Worm (Caenorhabditis elegans): ENCODE data around the gene B0457.4.

B0457.4 gene

ce11 chrII:8911929-8912328, at the start of gene B0457.4:
Gene B0457.4 (minus strand): TSS chrII:8912029.
- TF ChIP-seq Y22D7AL.16 (tag; optimal IDR thresholded peaks at IDR 0.05) (no peak), gmeb-2 (tag; optimal IDR thresholded peaks at IDR 0.05) (no peak), fkh-10 (GFP tag; optimal IDR thresholded peaks at IDR 0.05) (no peak), ceh-6 (GFP tag; optimal IDR thresholded peaks at IDR 0.05) (no peak), odd-2 (tag; optimal IDR thresholded peaks at IDR 0.05) (no peak), tbx-2 (tag; optimal IDR thresholded peaks at IDR 0.05) (no peak), lin-11 (tag; optimal IDR thresholded peaks at IDR 0.05) (no peak), pros-1 (tag; optimal IDR thresholded peaks at IDR 0.05) (no peak), syd-9 (tag; optimal IDR thresholded peaks at IDR 0.05) (no peak), T23F11.4 (GFP tag; optimal IDR thresholded peaks at IDR 0.05) (no peak), hlh-15 (tag; optimal IDR thresholded peaks at IDR 0.05) (no peak), C38D4.7 (GFP tag; optimal IDR thresholded peaks at IDR 0.05) (no peak), nhr-11 (tag; optimal IDR thresholded peaks at IDR 0.05) (no peak)

DNA sequence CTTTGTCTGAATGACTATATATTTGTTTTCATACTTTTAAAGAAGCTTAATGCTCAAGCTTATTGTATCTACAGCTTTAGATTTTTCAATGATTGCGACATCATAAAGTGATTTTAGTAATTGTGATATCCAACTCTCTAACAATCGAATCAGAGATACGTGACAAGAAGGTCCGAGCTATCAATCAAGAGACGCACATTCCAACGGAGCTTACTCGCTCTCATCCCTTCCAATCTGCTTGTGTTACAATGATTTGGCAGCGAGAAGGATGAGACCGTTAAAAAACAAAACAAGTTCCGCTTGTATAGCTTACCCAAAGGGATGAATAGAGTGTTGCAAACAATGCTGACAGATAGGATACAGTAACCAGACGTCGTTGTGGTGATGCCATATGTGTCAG, 49.6 kb upstream of the B0457.4 start:
- TF ChIP-seq unc-55 (GFP tag; optimal IDR thresholded peaks at IDR 0.05) (peak; percentile 70), eyg-1 (tag; optimal IDR thresholded peaks at IDR 0.05) (no peak), unc-3 (GFP tag; conservative IDR thresholded peaks at IDR 0.05) (no peak), unc-3 (tag; optimal IDR thresholded peaks at IDR 0.05) (no peak), ceh-24 (tag; optimal IDR thresholded peaks at IDR 0.05) (no peak)

- TF ChIP-seq F13H6.1 (tag; optimal IDR thresholded peaks at IDR 0.05), result no peak
- no peak for TF ChIP-seq hlh-8 (tag; optimal IDR thresholded peaks at IDR 0.05)
- TF ChIP-seq ceh-24 (tag; optimal IDR thresholded peaks at IDR 0.05), result no peak
- no peak for TF ChIP-seq mec-3 (tag; optimal IDR thresholded peaks at IDR 0.05; ENCODE audit: borderline replicate concordance)
- TF ChIP-seq ceh-34 (tag; optimal IDR thresholded peaks at IDR 0.05), result no peak
- no peak for TF ChIP-seq K02D7.2 (tag; optimal IDR thresholded peaks at IDR 0.05)
- TF ChIP-seq dmd-4 (tag; optimal IDR thresholded peaks at IDR 0.05; ENCODE audit: borderline replicate concordance), result no peak
- TF ChIP-seq pax-1 (tag; optimal IDR thresholded peaks at IDR 0.05), result no peak
- TF ChIP-seq ceh-19 (GFP tag; optimal IDR thresholded peaks at IDR 0.05), result no peak
- no peak for TF ChIP-seq syd-9 (tag; optimal IDR thresholded peaks at IDR 0.05)
- TF ChIP-seq nhr-232 (tag; optimal IDR thresholded peaks at IDR 0.05), result no peak
- no peak for TF ChIP-seq sox-4 (tag; optimal IDR thresholded peaks at IDR 0.05)
- TF ChIP-seq pqm-1 (tag; optimal IDR thresholded peaks at IDR 0.05), result no peak
- TF ChIP-seq ceh-30 (tag; optimal IDR thresholded peaks at IDR 0.05), result no peak
- TF ChIP-seq ttx-3 (tag; optimal IDR thresholded peaks at IDR 0.05), result no peak
- no peak for TF ChIP-seq hlh-6 (tag; optimal IDR thresholded peaks at IDR 0.05)
- no peak for TF ChIP-seq pha-2 (tag; optimal IDR thresholded peaks at IDR 0.05)
- no peak for TF ChIP-seq fkh-10 (GFP tag; optimal IDR thresholded peaks at IDR 0.05)
- no peak for TF ChIP-seq sdc-2 (tag; optimal IDR thresholded peaks at IDR 0.05)
- TF ChIP-seq hlh-15 (tag; optimal IDR thresholded peaks at IDR 0.05), result no peak
Measured at ce11 chrII:8960414-8960813, 48.6 kb upstream of the B0457.4 start, which contains the start of gene cal-2. Gene cal-2 (plus strand): TSS chrII:8960714.

- peak; percentile 16 for TF ChIP-seq ceh-18 (tag; optimal IDR thresholded peaks at IDR 0.05)
- no peak for TF ChIP-seq sox-4 (tag; optimal IDR thresholded peaks at IDR 0.05)
- TF ChIP-seq unc-55 (GFP tag; optimal IDR thresholded peaks at IDR 0.05), result peak; percentile 66
Measured at ce11 chrII:8959081-8959480, 47.3 kb upstream of the B0457.4 start.

DNA sequence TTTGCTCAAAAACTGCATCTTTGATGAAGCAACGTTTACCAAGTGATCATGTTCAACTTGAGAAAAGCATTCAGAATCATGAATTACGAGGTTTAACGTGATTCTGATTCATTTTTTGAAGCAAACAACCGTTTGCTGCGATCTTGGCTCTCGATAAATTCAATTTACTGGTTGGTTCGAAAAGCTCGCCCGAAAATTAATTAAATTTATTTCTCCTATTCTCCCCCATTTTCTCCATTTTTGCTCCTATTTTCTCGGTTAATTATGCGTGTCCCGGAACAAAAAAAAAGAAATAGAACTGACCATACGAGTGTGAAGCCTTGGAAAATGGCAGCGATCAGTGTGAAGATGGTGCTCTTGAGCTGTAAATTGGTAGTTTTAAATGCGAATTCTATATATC, 45.1 kb upstream of the B0457.4 start:
- TF ChIP-seq ama-1 (optimal IDR thresholded peaks at IDR 0.05), result no peak
- peak; percentile 9 for TF ChIP-seq ceh-14 (tag; optimal IDR thresholded peaks at IDR 0.05)
- TF ChIP-seq unc-42 (tag; optimal IDR thresholded peaks at IDR 0.05), result peak; percentile 95
- no peak for TF ChIP-seq mec-3 (tag; optimal IDR thresholded peaks at IDR 0.05; ENCODE audit: borderline replicate concordance)

All from whole organism, late embryonic.